Fruit fly (Drosophila melanogaster): ENCODE results near the gene CG12546.
"Not testable (repeated sequence)": the region's sequence is repeated elsewhere in the genome, so short reads cannot be mapped to it uniquely, and the experiment has no call there.

Gene CG12546

DNA sequence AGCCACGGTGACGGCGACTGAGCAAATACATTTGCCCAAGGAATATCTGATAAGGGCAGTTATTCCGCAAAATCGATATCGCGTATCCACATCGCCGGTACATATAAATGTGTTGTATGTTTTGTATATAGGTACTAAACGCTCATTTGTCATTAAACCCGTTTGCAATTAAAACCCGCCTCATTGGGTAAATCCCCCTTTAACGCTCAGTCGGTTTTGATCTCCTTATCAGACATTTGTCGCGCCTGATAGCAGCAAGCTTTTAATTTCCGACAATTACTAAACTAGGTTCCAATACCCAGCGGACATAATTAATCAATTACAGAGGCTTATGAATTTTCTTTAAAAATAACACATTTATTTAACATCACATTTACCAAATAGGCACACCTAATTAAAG is 37.8 kb upstream of the CG12546 start:
- TF ChIP-seq CG7101 (tag; optimal IDR thresholded peaks at IDR 0.05) (no peak), Clk (GFP tag; optimal IDR thresholded peaks at IDR 0.05) (no peak), CG1620 (GFP tag; optimal IDR thresholded peaks at IDR 0.05) (no peak), bab1 (GFP tag; optimal IDR thresholded peaks at IDR 0.05) (no peak), CG11617 (GFP tag; optimal IDR thresholded peaks at IDR 0.05) (no peak)

DNA sequence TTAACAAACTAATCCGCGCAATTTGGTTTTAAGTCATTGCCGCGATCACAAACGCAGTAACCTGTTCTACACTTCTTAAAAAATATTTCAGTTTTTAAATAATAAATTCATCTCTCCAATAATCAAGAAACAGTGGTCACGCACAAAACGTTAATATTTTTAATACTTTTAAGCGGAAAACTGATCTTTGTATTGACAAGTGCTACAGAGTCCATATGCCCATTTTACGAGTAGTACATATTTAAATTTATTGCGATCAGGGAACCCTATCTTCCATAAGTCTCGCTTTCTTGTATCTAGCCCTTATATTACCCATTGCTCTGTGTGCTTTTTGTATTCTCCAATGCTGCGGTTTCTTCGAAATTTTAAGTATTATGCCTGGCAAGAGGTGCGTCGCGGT is 35.9 kb upstream of the CG12546 start, which contains the start of gene CG32454:
CG32454 (plus strand) TSS at position 301 of the 400 bp plus-strand sequence.
- TF ChIP-seq Clk (GFP tag; optimal IDR thresholded peaks at IDR 0.05) = no peak
- TF ChIP-seq kay (GFP tag; ENCODE audit: borderline replicate concordance) = peak; percentile 71

dm6 chr3L:22727739-22728335 is 34.2 kb upstream of the CG12546 start, which contains the start of the genes CG14450 and CG11367:
CG14450 (minus strand) TSS chr3L:22727789.
CG11367 (plus strand) TSS chr3L:22728111.
- peak; percentile 19 for TF ChIP-seq CG12768 (GFP tag; optimal IDR thresholded peaks at IDR 0.05)
- TF ChIP-seq Clk (GFP tag; optimal IDR thresholded peaks at IDR 0.05) = no peak
- TF ChIP-seq toe (GFP tag; optimal IDR thresholded peaks at IDR 0.05) = no peak
- peak; percentile 19 for TF ChIP-seq CG33017 (tag; optimal IDR thresholded peaks at IDR 0.05)
- no peak for TF ChIP-seq CG7101 (tag; optimal IDR thresholded peaks at IDR 0.05)
- no peak for TF ChIP-seq CG7045 (GFP tag; optimal IDR thresholded peaks at IDR 0.05)
- TF ChIP-seq kay (GFP tag; ENCODE audit: borderline replicate concordance) = no peak
- peak; percentile 2 for TF ChIP-seq CG11617 (GFP tag; optimal IDR thresholded peaks at IDR 0.05)
- TF ChIP-seq pad (GFP tag; optimal IDR thresholded peaks at IDR 0.05) = no peak
- TF ChIP-seq CG5204 (GFP tag; optimal IDR thresholded peaks at IDR 0.05) = peak; percentile 15
- no peak for TF ChIP-seq Mnt (GFP tag; optimal IDR thresholded peaks at IDR 0.05)
- peak; percentile 34 for TF ChIP-seq bab1 (GFP tag; optimal IDR thresholded peaks at IDR 0.05)
- peak; percentile 26 for TF ChIP-seq CG14711 (tag; optimal IDR thresholded peaks at IDR 0.05)
- TF ChIP-seq cic (GFP tag; optimal IDR thresholded peaks at IDR 0.05) = peak; percentile 40
- TF ChIP-seq ovo (GFP tag; optimal IDR thresholded peaks at IDR 0.05) = peak; percentile 16
- TF ChIP-seq cnc (optimal IDR thresholded peaks at IDR 0.05) = no peak

dm6 chr3L:22724046-22724771 is 30.6 kb upstream of the CG12546 start:
- TF ChIP-seq tj (GFP tag; optimal IDR thresholded peaks at IDR 0.05) (peak; percentile 78), bab1 (GFP tag; optimal IDR thresholded peaks at IDR 0.05) (no peak), CG33017 (tag; optimal IDR thresholded peaks at IDR 0.05) (no peak), Clk (GFP tag; optimal IDR thresholded peaks at IDR 0.05) (no peak)

DNA sequence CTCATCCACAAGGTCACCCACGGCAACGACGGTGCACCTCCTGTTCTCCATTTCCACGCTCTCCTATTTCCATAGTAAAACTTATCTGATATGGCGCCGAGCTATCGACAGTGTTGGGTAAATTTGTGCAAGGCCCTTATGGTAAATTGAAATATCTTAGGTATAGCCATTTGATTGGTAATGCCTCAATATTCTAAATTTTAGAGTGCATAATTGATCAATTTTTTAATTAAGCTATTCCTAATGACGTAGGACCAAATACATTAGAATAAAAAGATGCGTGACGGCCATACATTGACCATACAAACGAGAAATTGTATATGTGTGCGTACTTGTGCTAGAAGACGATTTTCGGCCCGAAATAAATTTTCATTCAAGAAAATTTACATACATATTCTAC is 28.4 kb upstream of the CG12546 start, which contains the start of gene CG14451:
CG14451 (minus strand) TSS at position 101 of the 400 bp plus-strand sequence.
- TF ChIP-seq CG7101 (tag; optimal IDR thresholded peaks at IDR 0.05) = no peak
- TF ChIP-seq tj (GFP tag; optimal IDR thresholded peaks at IDR 0.05) = no peak
- no peak for TF ChIP-seq CG1620 (GFP tag; optimal IDR thresholded peaks at IDR 0.05)
- TF ChIP-seq CG11617 (GFP tag; optimal IDR thresholded peaks at IDR 0.05) = no peak
- TF ChIP-seq toe (GFP tag; optimal IDR thresholded peaks at IDR 0.05) = no peak
- TF ChIP-seq Mnt (GFP tag; optimal IDR thresholded peaks at IDR 0.05) = no peak
- TF ChIP-seq CG14711 (tag; optimal IDR thresholded peaks at IDR 0.05) = no peak
- no peak for TF ChIP-seq Clk (GFP tag; optimal IDR thresholded peaks at IDR 0.05)

DNA sequence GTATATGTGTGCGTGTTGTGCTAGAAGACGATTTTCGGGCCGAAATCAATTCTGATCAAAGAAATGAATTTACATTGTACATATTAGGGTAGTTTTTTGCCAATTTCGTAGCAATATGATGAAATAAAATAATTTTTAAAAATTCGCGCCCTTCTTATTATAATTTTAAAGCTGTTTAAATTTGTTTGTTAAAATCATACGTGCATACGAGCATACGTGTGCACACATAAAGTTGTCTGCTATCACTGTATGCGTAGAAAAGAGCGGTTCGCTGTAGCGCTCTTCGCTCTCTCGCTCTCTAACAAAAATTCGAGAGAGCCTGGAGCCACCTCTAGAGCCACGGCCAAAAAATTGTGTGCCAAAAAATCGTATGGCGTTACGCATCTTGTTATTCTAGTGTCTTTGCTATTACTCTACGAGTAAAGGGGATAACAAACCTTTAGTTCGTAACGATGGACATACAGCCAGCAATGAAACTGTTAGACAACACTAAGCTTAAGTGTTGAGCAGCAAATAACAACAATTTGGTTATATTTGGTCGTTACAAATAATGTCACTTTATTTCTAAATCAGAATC is 27.2 kb upstream of the CG12546 start, which contains the start of gene mael:
mael (plus strand) TSS at position 510 of the 577 bp plus-strand sequence.
- not testable (repeated sequence) for TF ChIP-seq CG11617, Mnt, Clk (GFP tag; optimal IDR thresholded peaks at IDR 0.05)

DNA sequence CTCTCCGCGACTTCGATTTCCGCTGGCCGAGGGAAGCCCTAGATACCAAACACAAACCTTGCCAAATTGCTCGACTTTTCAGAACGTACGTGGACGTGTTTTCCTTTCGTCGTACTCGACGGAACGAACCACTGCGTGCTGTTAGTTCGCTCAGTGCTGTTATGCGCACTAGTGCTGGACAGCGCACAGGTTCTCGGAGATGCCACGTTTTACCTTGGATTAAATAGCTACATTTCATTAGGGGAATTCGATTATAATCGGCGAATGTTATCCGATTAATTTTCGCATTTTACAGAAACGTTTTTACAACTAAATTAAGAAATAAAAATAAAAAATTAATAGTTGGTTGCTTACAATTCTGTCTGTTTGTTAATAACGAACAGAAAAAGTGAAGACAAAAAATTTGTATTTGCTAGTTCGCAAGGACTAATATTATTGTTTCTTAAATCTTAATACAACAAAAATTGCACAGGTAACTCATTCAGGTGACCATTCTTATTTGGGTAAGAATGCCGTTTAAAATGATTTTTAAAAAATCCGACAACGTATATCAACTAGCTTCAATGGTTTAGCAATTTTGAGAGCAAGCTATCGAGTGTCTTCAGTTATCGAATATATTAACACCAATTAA is 23.6 kb upstream of the CG12546 start, which contains the start of the genes ArfGAP3 and CG32452:
ArfGAP3 (minus strand) TSS at position 441 of the 631 bp plus-strand sequence.
CG32452 (plus strand) TSS at position 592 of the 631 bp plus-strand sequence.
- TF ChIP-seq CG5204 (GFP tag; optimal IDR thresholded peaks at IDR 0.05) (peak; percentile 79), CG14711 (tag; optimal IDR thresholded peaks at IDR 0.05) (peak; percentile 66), CG7101 (tag; optimal IDR thresholded peaks at IDR 0.05) (peak; percentile 62), bab1 (GFP tag; optimal IDR thresholded peaks at IDR 0.05) (peak; percentile 78), Clk (GFP tag; optimal IDR thresholded peaks at IDR 0.05) (peak; percentile 12), CG7045 (GFP tag; optimal IDR thresholded peaks at IDR 0.05) (peak; percentile 68), tj (GFP tag; optimal IDR thresholded peaks at IDR 0.05) (peak; percentile 25), ovo (GFP tag; optimal IDR thresholded peaks at IDR 0.05) (peak; percentile 48), toe (GFP tag; optimal IDR thresholded peaks at IDR 0.05) (peak; percentile 85), Mnt (GFP tag; optimal IDR thresholded peaks at IDR 0.05) (peak; percentile 49), cnc (optimal IDR thresholded peaks at IDR 0.05) (no peak), CG12768 (GFP tag; optimal IDR thresholded peaks at IDR 0.05) (peak; percentile 59), Hr96 (GFP tag; optimal IDR thresholded peaks at IDR 0.05) (peak; percentile 46), Crg-1 (GFP tag; optimal IDR thresholded peaks at IDR 0.05) (peak; percentile 57), CG1620 (GFP tag; optimal IDR thresholded peaks at IDR 0.05) (peak; percentile 83), cic (GFP tag; optimal IDR thresholded peaks at IDR 0.05) (peak; percentile 23), CG11617 (GFP tag; optimal IDR thresholded peaks at IDR 0.05) (peak; percentile 69), pad (GFP tag; optimal IDR thresholded peaks at IDR 0.05) (peak; percentile 48), kay (GFP tag; ENCODE audit: borderline replicate concordance) (no peak), CG33017 (tag; optimal IDR thresholded peaks at IDR 0.05) (peak; percentile 15)

Data from whole organism, adult.